Worm (Caenorhabditis elegans) whole organism, mixed stage, embryonic: ENCODE results near the gene C18A11.1.

Source experiments
- elt-3 ChIP-seq: fragments of 150-350 bp; optimal IDR thresholded peaks from 2 replicates; lab custom pipeline; 2014; ENCODE audit warnings: missing biosample characterization, missing genetic modification characterization
- nhr-76 ChIP-seq: sonication (generic microtip); optimal IDR thresholded peaks from 2 replicates; lab custom pipeline; 2017; ENCODE audit warnings: missing biosample characterization, missing genetic modification characterization
- pha-4 ChIP-seq: fragments of 150-350 bp; optimal IDR thresholded peaks from 2 replicates; lab custom pipeline; 2018; ENCODE audit warnings: missing biosample characterization, missing genetic modification reagents, missing genetic modification characterization
- snpc-4 ChIP-seq: fragments of 150-350 bp; optimal IDR thresholded peaks from 2 replicates; lab custom pipeline; 2014; ENCODE audit warnings: missing biosample characterization, missing genetic modification characterization
- unc-39 ChIP-seq: fragments of 150-350 bp; optimal IDR thresholded peaks from 2 replicates; lab custom pipeline; 2014; ENCODE audit warnings: missing biosample characterization, missing genetic modification characterization

ce11 chrX:8083330-8083729, 14.2 kb downstream of the C18A11.1 start:
- TF ChIP-seq pha-4 (tag; lab: Kevin White, UChicago) = no peak
- no peak for TF ChIP-seq snpc-4 (tag; lab: Kevin White, UChicago)
- no peak for TF ChIP-seq elt-3 (tag; lab: Kevin White, UChicago)
- TF ChIP-seq unc-39 (tag; lab: Kevin White, UChicago) = no peak
- TF ChIP-seq nhr-76 = no peak
